Fruit fly (Drosophila melanogaster) whole organism, larva: ENCODE measurements around the gene peb.

ENCODE experiments used
- noc ChIP-seq: fragments of 200-800 bp; sonication (Bioruptor generic); optimal IDR thresholded peaks from 3 replicates; lab custom pipeline; 2019; ENCODE audit warnings: missing biosample characterization, mild to moderate bottlenecking, missing genetic modification characterization, moderate library complexity

peb gene

DNA sequence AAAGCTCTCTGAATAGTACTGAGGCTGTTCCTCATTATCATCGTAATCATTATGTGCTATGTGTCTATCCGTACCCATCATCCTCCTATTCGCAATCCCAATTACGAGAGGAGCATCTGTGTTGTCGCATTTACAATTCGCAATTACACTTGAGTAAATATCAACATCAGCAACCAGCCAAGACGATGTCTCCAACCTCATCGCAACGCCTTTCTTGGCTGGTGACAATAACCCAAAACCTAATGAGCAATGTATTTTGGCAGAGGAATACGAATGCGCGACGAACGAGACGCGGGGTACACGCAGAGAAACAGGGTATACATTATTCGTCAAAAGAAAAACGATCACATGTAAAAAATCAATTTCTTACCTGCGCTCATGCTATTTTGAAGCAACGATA lies 6.9 kb upstream of the peb start:
- peak; percentile 27 for TF ChIP-seq noc (tag; lab: Kevin White, UChicago)

- TF ChIP-seq noc (tag; lab: Kevin White, UChicago), result no peak
Measured at dm6 chrX:4612454-4612853, 4.9 kb upstream of the peb start.

DNA sequence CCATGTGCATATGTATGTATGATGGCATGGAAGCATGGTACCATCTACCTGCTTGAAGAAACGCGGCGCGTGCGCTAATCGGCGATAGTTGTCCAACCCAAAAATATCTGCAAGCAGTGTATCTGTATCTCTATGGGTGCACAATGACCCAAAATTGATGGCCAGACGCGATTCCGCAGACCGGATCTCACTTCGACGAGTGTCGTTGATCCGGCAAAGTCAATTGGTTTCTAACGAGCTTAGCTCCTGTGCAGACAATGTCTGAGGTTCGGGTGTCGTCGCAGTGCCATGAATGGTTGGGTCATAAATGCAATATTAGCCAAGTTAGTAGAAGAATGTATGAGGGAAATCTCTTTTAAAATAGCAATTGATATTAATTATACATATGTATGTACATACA lies 3.8 kb upstream of the peb start:
- TF ChIP-seq noc (tag; lab: Kevin White, UChicago), result no peak

- peak; percentile 65 for TF ChIP-seq noc (tag; lab: Kevin White, UChicago)
Measured at dm6 chrX:4614325-4614724, 3.0 kb upstream of the peb start.

- no peak for TF ChIP-seq noc (tag; lab: Kevin White, UChicago)
Measured at dm6 chrX:4614945-4615344, 2.4 kb upstream of the peb start.

dm6 chrX:4615684-4616292 lies 1.6 kb upstream of the peb start:
- no peak for TF ChIP-seq noc (tag; lab: Kevin White, UChicago)

- TF ChIP-seq noc (tag; lab: Kevin White, UChicago), result no peak
Measured at dm6 chrX:4618869-4619268, 1.5 kb downstream of the peb start.

DNA sequence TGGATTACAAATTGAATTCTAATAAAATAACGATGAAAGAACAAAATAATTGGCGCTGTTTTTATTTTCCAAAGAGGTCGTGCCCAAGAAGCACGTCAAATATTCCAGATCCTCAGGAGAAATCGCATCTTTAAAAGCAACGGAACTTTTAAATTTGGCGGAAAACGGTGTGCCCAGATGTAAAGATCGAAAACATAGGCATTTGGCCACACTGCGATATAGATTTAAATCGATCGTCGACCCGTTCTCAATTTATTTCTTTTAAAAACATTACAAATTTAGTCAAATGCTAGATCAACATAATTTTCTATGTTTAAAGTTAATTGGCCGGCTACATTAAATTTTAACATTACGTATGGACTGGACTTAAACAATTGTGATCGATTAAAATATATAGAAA lies 9.8 kb downstream of the peb start:
- TF ChIP-seq noc (tag; lab: Kevin White, UChicago), result no peak

DNA sequence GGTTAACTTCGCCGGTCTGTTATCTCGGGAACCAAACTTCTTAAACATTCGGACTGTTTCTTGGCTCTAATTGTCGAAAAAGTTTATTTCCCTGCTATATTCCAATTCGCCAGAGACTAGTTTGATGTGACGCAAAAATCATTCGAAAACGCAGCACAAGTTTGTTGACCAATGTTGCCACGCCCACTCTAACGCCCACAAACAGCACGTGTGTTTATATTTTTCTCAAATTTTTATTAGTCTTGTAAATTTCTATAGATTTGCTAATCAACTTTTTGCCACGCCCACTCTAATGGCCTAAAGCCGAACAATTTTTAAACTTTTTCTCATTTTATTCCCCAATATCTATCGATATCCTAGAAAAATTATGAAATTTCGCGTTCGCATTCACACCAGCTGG lies 13.5 kb downstream of the peb start, which contains the start of gene Alms1b:
TSS of gene Alms1b (minus strand) at position 101 of the 400 bp plus-strand sequence.
- TF ChIP-seq noc (tag; lab: Kevin White, UChicago), result no peak

dm6 chrX:4635856-4636486 lies 18.6 kb downstream of the peb start, which contains the start of the genes Alms1a and pon:
Gene Alms1a (minus strand): TSS chrX:4636004.
Gene pon (plus strand): TSS chrX:4636318.
- TF ChIP-seq noc (tag; lab: Kevin White, UChicago), result no peak

DNA sequence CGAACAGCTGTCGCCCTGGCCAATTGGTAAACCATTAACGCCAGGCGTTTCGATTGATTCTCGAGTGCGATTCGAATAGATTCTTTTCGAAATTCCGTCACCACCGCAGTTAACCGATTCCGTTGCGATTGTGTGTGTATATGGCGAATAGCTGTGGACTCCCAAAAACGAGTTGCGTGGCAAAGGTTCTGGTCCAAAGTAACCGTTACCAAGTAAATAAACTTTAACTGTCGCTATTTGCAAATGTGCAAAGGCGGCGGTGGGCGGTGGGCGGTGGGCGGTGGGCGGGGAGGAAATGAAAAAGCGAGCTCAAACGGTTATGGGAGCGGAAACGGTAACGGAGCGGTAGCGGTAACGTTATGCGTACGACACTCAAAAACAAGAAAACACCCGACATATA lies 26.5 kb downstream of the peb start, which contains the start of gene CG3081:
TSS of gene CG3081 (minus strand) at position 101 of the 400 bp plus-strand sequence.
- TF ChIP-seq noc (tag; lab: Kevin White, UChicago), result no peak

DNA sequence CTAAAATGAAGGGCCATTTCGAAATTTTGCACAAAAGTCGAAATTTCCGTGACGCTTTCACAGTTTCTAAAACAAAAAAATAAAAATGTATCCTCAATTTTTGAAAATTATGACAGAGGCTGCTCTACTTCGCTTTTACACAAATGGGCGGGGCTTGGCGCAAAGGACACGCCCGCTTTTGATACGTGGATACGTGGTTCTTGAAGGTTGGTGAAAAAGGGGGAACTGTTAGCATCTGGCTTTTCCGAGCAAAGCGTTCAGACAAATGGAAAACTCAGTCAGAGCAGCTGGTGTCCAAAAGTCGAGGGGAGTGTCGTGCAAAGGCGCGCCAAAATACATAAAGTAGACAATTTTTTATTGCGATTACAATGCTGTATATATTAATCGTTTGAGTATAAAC lies 27.4 kb downstream of the peb start, which contains the start of gene CG3062:
TSS of gene CG3062 (minus strand) at position 101 of the 400 bp plus-strand sequence.
- no peak for TF ChIP-seq noc (tag; lab: Kevin White, UChicago)

DNA sequence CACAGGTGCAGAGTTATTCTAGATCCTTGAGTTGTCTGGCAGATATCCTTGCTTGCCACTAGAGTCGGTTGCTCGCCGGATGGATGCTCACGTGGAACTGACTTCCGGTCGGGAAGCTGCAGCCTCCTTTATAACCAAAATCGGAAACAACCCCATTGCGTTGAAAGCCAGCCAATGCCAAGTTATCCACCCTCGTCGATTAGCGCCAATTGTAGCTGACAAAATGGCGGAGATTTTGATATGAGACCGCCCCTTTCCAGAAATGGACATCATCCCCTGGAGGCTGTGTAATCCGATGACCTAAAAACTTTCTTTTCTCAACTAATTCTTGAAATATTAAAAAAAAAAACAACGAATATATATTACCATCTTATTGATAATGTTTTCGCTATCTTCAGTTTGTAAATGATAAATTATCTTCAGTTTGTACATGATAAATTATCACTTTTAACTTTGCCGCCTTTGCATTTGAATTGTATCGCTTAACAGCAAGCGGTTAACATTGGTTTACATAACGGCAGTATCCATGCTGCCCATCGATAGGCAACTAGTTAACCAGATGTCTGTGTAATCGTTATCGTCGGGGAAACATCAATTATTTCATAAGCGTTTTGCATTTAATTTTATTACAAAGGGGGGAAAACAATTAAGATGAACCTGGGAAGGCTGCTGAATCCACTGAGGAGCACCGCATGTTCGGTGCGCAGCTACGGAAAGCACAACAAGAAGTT lies 30.1 kb downstream of the peb start, which contains the start of the genes HLH4C and mRpL30:
TSS of gene HLH4C (minus strand) at position 99 of the 731 bp plus-strand sequence.
TSS of gene mRpL30 (plus strand) at position 556 of the 731 bp plus-strand sequence.
- TF ChIP-seq noc (tag; lab: Kevin White, UChicago), result no peak

- TF ChIP-seq noc (tag; lab: Kevin White, UChicago), result no peak
Measured at dm6 chrX:4649751-4650150, 32.4 kb downstream of the peb start, which contains the start of the genes Cbp80 and Torsin. Gene Cbp80 (plus strand): TSS chrX:4650015. Gene Torsin (minus strand): TSS chrX:4650032.

dm6 chrX:4654397-4654796 lies 37.0 kb downstream of the peb start, which contains the start of gene CG15473:
Gene CG15473 (minus strand): TSS chrX:4654497.
- TF ChIP-seq noc (tag; lab: Kevin White, UChicago), result no peak

- TF ChIP-seq noc (tag; lab: Kevin White, UChicago), result no peak
Measured at dm6 chrX:4657896-4658295, 40.5 kb downstream of the peb start.
